Fruit fly (Drosophila melanogaster): ENCODE measurements around the gene CG5731.

DNA sequence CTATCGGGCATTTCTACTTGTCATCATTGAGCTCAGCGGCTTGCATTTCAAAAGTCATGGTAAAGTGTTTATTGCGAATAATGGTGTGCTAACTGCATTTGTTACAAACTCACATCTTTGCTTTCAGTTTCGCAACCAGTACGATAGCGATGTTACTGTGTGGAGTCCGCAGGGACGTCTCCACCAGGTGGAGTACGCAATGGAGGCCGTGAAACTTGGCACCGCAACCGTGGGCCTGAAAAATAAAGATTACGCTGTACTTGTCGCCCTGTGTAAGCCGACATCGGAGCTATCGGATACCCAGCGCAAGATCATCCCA is 11.8 kb upstream of the CG5731 start:
- no peak for TF ChIP-seq lz (GFP tag; optimal IDR thresholded peaks at IDR 0.05)
- no peak for TF ChIP-seq Blimp-1 (GFP tag; optimal IDR thresholded peaks at IDR 0.05)
- no peak for TF ChIP-seq CG6163 (GFP tag; IDR thresholded peaks at IDR 0.05)
- no peak for TF ChIP-seq Hr39 (GFP tag; optimal IDR thresholded peaks at IDR 0.05)
- TF ChIP-seq CG10669 (GFP tag; optimal IDR thresholded peaks at IDR 0.05): no peak
- TF ChIP-seq CG10631 (GFP tag; optimal IDR thresholded peaks at IDR 0.05): no peak
- no peak for TF ChIP-seq net (GFP tag; optimal IDR thresholded peaks at IDR 0.05)
- no peak for TF ChIP-seq OdsH (GFP tag; optimal IDR thresholded peaks at IDR 0.05)
- no peak for TF ChIP-seq eg (GFP tag; IDR thresholded peaks at IDR 0.05)
